Fruit fly (Drosophila melanogaster) whole organism, embryonic: Measurements from ENCODE around the gene CG5758.

ENCODE experiments used
- Antp ChIP-seq: fragments of 200-800 bp; sonication (Bioruptor generic); optimal IDR thresholded peaks from 3 replicates; lab custom pipeline; 2016; ENCODE audit warnings: missing biosample characterization, missing genetic modification characterization
- Awh ChIP-seq: fragments of 200-800 bp; sonication (Bioruptor generic); IDR thresholded peaks from 2 replicates; pipeline ENCODE4, ENCODE4 v1.3.6; 2022; ENCODE audit warnings: missing biosample characterization, missing genetic modification characterization
- C15 ChIP-seq: fragments of 200-800 bp; sonication (Bioruptor generic); IDR thresholded peaks from 3 replicates; pipeline ENCODE4 v1.3.6; 2022; ENCODE audit warnings: missing biosample characterization, missing genetic modification characterization
- CG10462 ChIP-seq: fragments of 200-800 bp; sonication (Bioruptor generic); optimal IDR thresholded peaks from 2 replicates; lab custom pipeline; 2016; ENCODE audit warnings: missing biosample characterization, missing genetic modification characterization
- CG11504 ChIP-seq: fragments of 200-800 bp; sonication (Bioruptor generic); optimal IDR thresholded peaks from 3 replicates; lab custom pipeline; 2019; ENCODE audit warnings: missing biosample characterization, mild to moderate bottlenecking, missing genetic modification characterization, moderate library complexity
- CG13287 ChIP-seq: fragments of 200-800 bp; sonication (Bioruptor generic); IDR thresholded peaks from 2 replicates; pipeline ENCODE4 v1.3.6; 2022; ENCODE audit warnings: missing biosample characterization, missing genetic modification characterization; ENCODE audit not compliant: partially characterized antibody
- CG13296 ChIP-seq: fragments of 200-800 bp; sonication (Bioruptor generic); optimal IDR thresholded peaks from 3 replicates; lab custom pipeline; 2018; ENCODE audit warnings: missing biosample characterization, mild to moderate bottlenecking, missing genetic modification characterization
- CG14965 ChIP-seq: fragments of 200-800 bp; sonication (Bioruptor generic); optimal IDR thresholded peaks from 2 replicates; lab custom pipeline; 2016; ENCODE audit warnings: missing biosample characterization, missing genetic modification characterization, borderline replicate concordance
- CG15011 ChIP-seq: fragments of 200-800 bp; sonication (Bioruptor generic); optimal IDR thresholded peaks from 3 replicates; lab custom pipeline; 2018; ENCODE audit warnings: missing biosample characterization, mild to moderate bottlenecking, missing genetic modification characterization
- CG15514 ChIP-seq: fragments of 200-800 bp; sonication (Bioruptor generic); optimal IDR thresholded peaks from 3 replicates; lab custom pipeline; 2017; ENCODE audit warnings: missing biosample characterization, missing genetic modification characterization, mild to moderate bottlenecking, moderate library complexity, missing genetic modification reagents
- CG1602 ChIP-seq: fragments of 200-800 bp; sonication (Bioruptor generic); optimal IDR thresholded peaks from 3 replicates; lab custom pipeline; 2016; ENCODE audit warnings: missing biosample characterization, missing genetic modification characterization
- CG1792 ChIP-seq: fragments of 200-800 bp; sonication (Bioruptor generic); optimal IDR thresholded peaks from 2 replicates; lab custom pipeline; 2016; ENCODE audit warnings: missing biosample characterization, missing genetic modification characterization
- CG18476 ChIP-seq: fragments of 200-800 bp; sonication (Bioruptor generic); optimal IDR thresholded peaks from 2 replicates; lab custom pipeline; 2016; ENCODE audit warnings: missing biosample characterization, mild to moderate bottlenecking, missing genetic modification characterization
- CG3995 ChIP-seq: fragments of 200-800 bp; sonication (Bioruptor generic); optimal IDR thresholded peaks from 3 replicates; lab custom pipeline; 2016; ENCODE audit warnings: missing biosample characterization, missing genetic modification characterization
- CG5180 ChIP-seq: fragments of 200-800 bp; sonication (Bioruptor generic); optimal IDR thresholded peaks from 3 replicates; lab custom pipeline; 2017; ENCODE audit warnings: missing biosample characterization, missing genetic modification characterization, mild to moderate bottlenecking, moderate library complexity, missing genetic modification reagents
- CG7357 ChIP-seq: fragments of 200-800 bp; sonication (Bioruptor generic); IDR thresholded peaks from 3 replicates; pipeline ENCODE4 v1.3.6; 2022; ENCODE audit warnings: missing biosample characterization, missing genetic modification characterization
- CG7786 ChIP-seq: fragments of 200-800 bp; sonication (Bioruptor generic); optimal IDR thresholded peaks from 2 replicates; lab custom pipeline; 2016; ENCODE audit warnings: missing biosample characterization, missing genetic modification characterization
- CG8478 ChIP-seq: fragments of >200 bp; optimal IDR thresholded peaks from 2 replicates; lab custom pipeline; 2018
- CG9609 ChIP-seq: fragments of 200-800 bp; sonication (Bioruptor generic); optimal IDR thresholded peaks from 3 replicates; lab custom pipeline; 2016; ENCODE audit warnings: missing biosample characterization, missing genetic modification characterization
- CG9727 ChIP-seq: fragments of 200-800 bp; sonication (Bioruptor generic); optimal IDR thresholded peaks from 3 replicates; lab custom pipeline; 2017; ENCODE audit warnings: missing biosample characterization, mild to moderate bottlenecking, missing genetic modification characterization
- Doc2 ChIP-seq: fragments of 200-800 bp; sonication (Bioruptor generic); IDR thresholded peaks from 2 replicates; pipeline ENCODE4 v1.3.6; 2022; ENCODE audit warnings: missing biosample characterization, missing genetic modification characterization
- Eip74EF ChIP-seq, 2 experiments: fragments of 200-800 bp in 1 of 2; fragments of >200 bp in 1 of 2; sonication (Bioruptor generic) in 1 of 2; optimal IDR thresholded peaks; 2 replicates each; lab custom pipeline; 2017 to 2019; ENCODE audit warnings: missing biosample characterization in 2 of 2, missing genetic modification characterization in 2 of 2, mild to moderate bottlenecking in 1 of 2, moderate library complexity in 1 of 2
- Fer2 ChIP-seq: fragments of 200-800 bp; sonication (Bioruptor generic); optimal IDR thresholded peaks from 2 replicates; lab custom pipeline; 2018; ENCODE audit warnings: missing biosample characterization, mild to moderate bottlenecking, missing genetic modification characterization, moderate library complexity
- Fer3 ChIP-seq: fragments of 200-800 bp; sonication (Bioruptor generic); optimal IDR thresholded peaks from 2 replicates; lab custom pipeline; 2018; ENCODE audit warnings: missing biosample characterization, mild to moderate bottlenecking, missing genetic modification characterization, moderate library complexity
- Hr3 ChIP-seq: fragments of 200-800 bp; sonication (Bioruptor generic); optimal IDR thresholded peaks from 3 replicates; lab custom pipeline; 2016; ENCODE audit warnings: missing biosample characterization, missing genetic modification characterization
- Pdp1 ChIP-seq, 2 experiments: fragments of 200-800 bp; sonication (Bioruptor generic); optimal IDR thresholded peaks; 3 replicates each; lab custom pipeline; 2016; ENCODE audit warnings: missing biosample characterization in 2 of 2, missing genetic modification characterization in 2 of 2, mild to moderate bottlenecking in 1 of 2, moderate library complexity in 1 of 2
- Sox102F ChIP-seq: fragments of 200-800 bp; sonication (Bioruptor generic); optimal IDR thresholded peaks from 2 replicates; lab custom pipeline; 2018; ENCODE audit warnings: missing biosample characterization, mild to moderate bottlenecking, missing genetic modification characterization, moderate library complexity
- Usf ChIP-seq: fragments of 200-800 bp; sonication (Bioruptor generic); optimal IDR thresholded peaks from 2 replicates; lab custom pipeline; 2017; ENCODE audit warnings: missing genotype, missing biosample characterization, missing genetic modification characterization
- al ChIP-seq: fragments of 200-800 bp; sonication (Bioruptor generic); IDR thresholded peaks from 2 replicates; pipeline ENCODE4 v1.3.6; 2022; ENCODE audit warnings: missing biosample characterization, missing genetic modification characterization
- aop ChIP-seq: fragments of 200-800 bp; sonication (Bioruptor generic); IDR thresholded peaks from 2 replicates; pipeline ENCODE4 v1.3.6; 2022; ENCODE audit warnings: missing biosample characterization, missing genetic modification characterization
- bbx ChIP-seq: fragments of 200-800 bp; sonication (Bioruptor generic); IDR thresholded peaks from 2 replicates; pipeline ENCODE4 v1.3.6; 2022; ENCODE audit warnings: missing biosample characterization, missing genetic modification characterization; ENCODE audit not compliant: partially characterized antibody
- cas ChIP-seq: fragments of 200-800 bp; sonication (Bioruptor generic); IDR thresholded peaks from 2 replicates; pipeline ENCODE4 v1.3.6; 2022; ENCODE audit warnings: missing biosample characterization, missing genetic modification characterization
- cg ChIP-seq: fragments of 200-800 bp; sonication (Bioruptor generic); optimal IDR thresholded peaks from 3 replicates; lab custom pipeline; 2019; ENCODE audit warnings: missing biosample characterization, mild to moderate bottlenecking, missing genetic modification characterization, moderate library complexity
- chm ChIP-seq: fragments of 200-800 bp; sonication (Bioruptor generic); IDR thresholded peaks from 2 replicates; pipeline ENCODE4 v1.3.6; 2022; ENCODE audit warnings: missing biosample characterization, missing genetic modification characterization
- gcm2 ChIP-seq: fragments of 200-800 bp; sonication (Bioruptor generic); optimal IDR thresholded peaks from 2 replicates; lab custom pipeline; 2016; ENCODE audit warnings: missing biosample characterization, missing genetic modification characterization
- hb ChIP-seq: fragments of 200-800 bp; sonication (Bioruptor generic); IDR thresholded peaks from 3 replicates; pipeline ENCODE4 v1.3.6; 2022; ENCODE audit warnings: missing biosample characterization, missing genetic modification characterization; ENCODE audit not compliant: partially characterized antibody
- hkb ChIP-seq, 2 experiments: fragments of 200-800 bp in 1 of 2; fragments of >200 bp in 1 of 2; sonication (Bioruptor generic) in 1 of 2; IDR thresholded peaks in 1 of 2; optimal IDR thresholded peaks in 1 of 2; 2 replicates each; pipeline versions ENCODE4 v1.3.6 to Lab custom; 2017 to 2022; ENCODE audit warnings: missing biosample characterization in 1 of 2, missing genetic modification characterization in 1 of 2
- insv ChIP-seq, 2 experiments: fragments of 200-800 bp; sonication (Bioruptor generic); optimal IDR thresholded peaks; 3 replicates each; lab custom pipeline; 2016 to 2018; ENCODE audit warnings: missing biosample characterization in 2 of 2, missing genetic modification characterization in 2 of 2
- kni ChIP-seq: fragments of 200-800 bp; sonication (Bioruptor generic); optimal IDR thresholded peaks from 3 replicates; lab custom pipeline; 2017; ENCODE audit warnings: mild to moderate bottlenecking, missing biosample characterization, missing genetic modification reagents, missing genetic modification characterization
- lilli ChIP-seq: fragments of 200-800 bp; sonication (Bioruptor generic); optimal IDR thresholded peaks from 3 replicates; lab custom pipeline; 2016; ENCODE audit warnings: missing biosample characterization, missing genetic modification characterization
- mld ChIP-seq: fragments of 200-800 bp; sonication (Bioruptor generic); IDR thresholded peaks from 3 replicates; pipeline ENCODE4 v1.3.6; 2022; ENCODE audit warnings: missing biosample characterization, missing genetic modification characterization; ENCODE audit not compliant: partially characterized antibody
- onecut ChIP-seq: fragments of 200-800 bp; sonication (Bioruptor generic); IDR thresholded peaks from 2 replicates; pipeline ENCODE4 v1.3.6; 2022; ENCODE audit warnings: missing biosample characterization, missing genetic modification characterization
- otp ChIP-seq: fragments of 200-800 bp; sonication (Bioruptor generic); IDR thresholded peaks from 3 replicates; pipeline ENCODE4, ENCODE4 v1.3.6; 2022; ENCODE audit warnings: missing biosample characterization, missing genetic modification characterization
- pb ChIP-seq: fragments of 200-800 bp; sonication (Bioruptor generic); optimal IDR thresholded peaks from 3 replicates; lab custom pipeline; 2016; ENCODE audit warnings: missing biosample characterization, missing genetic modification characterization
- run ChIP-seq: fragments of 200-800 bp; sonication (Bioruptor generic); optimal IDR thresholded peaks from 3 replicates; lab custom pipeline; 2018; ENCODE audit warnings: missing biosample characterization, mild to moderate bottlenecking, missing genetic modification characterization
- sc ChIP-seq, 3 experiments: fragments of >200 bp in 2 of 3; fragments of 200-800 bp in 1 of 3; sonication (Bioruptor generic) in 1 of 3; optimal IDR thresholded peaks; 2 replicates in 2 of 3; 3 replicates in 1 of 3; lab custom pipeline; 2017; ENCODE audit warnings: mild to moderate bottlenecking in 1 of 3, missing biosample characterization in 1 of 3, missing genetic modification characterization in 1 of 3, missing genetic modification reagents in 1 of 3
- sima ChIP-seq: fragments of 200-800 bp; sonication (Bioruptor generic); optimal IDR thresholded peaks from 2 replicates; lab custom pipeline; 2016; ENCODE audit warnings: missing biosample characterization, missing genetic modification characterization
- vvl ChIP-seq: fragments of 200-800 bp; sonication (Bioruptor generic); IDR thresholded peaks from 2 replicates; pipeline ENCODE4 v1.3.6; 2022; ENCODE audit warnings: missing biosample characterization, missing genetic modification characterization
- zfh1 ChIP-seq: fragments of 200-800 bp; sonication (Bioruptor generic); IDR thresholded peaks from 3 replicates; pipeline ENCODE4 v1.3.6; 2022; ENCODE audit warnings: missing biosample characterization, missing genetic modification characterization

CG5758 gene

DNA sequence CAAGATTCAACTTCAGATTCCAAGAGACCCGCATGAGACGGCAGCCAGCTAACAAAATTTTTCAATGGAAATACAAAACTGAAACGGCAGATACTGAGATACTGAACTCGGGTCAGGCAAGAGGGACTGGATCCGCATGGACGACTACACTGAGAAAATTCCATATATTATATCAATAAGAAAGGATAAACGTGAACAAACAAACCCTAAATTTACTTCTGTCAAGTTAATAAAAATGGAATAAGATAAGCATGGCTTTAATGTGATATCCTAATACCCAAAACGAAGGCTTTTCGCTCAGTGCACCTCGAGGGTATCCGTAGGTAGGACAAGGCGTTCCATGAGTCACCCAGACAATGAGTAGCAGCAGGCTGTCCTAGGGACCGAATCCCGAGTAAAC is 25.5 kb downstream of the CG5758 start (continued):
- TF ChIP-seq sc (optimal IDR thresholded peaks at IDR 0.05; lab: Kevin White, UChicago) = no peak
- TF ChIP-seq sc (GFP tag; optimal IDR thresholded peaks at IDR 0.05; lab: Kevin White, UChicago) = peak; percentile 70
- no peak for TF ChIP-seq cg
- peak; percentile 74 for TF ChIP-seq CG14965 (GFP tag; lab: Kevin White, UChicago)
- peak; percentile 75 for TF ChIP-seq CG7357
- peak; percentile 50 for TF ChIP-seq gcm2 (GFP tag; lab: Kevin White, UChicago)
- TF ChIP-seq otp (GFP tag; lab: Robert Waterston, UW) = peak; percentile 93
- no peak for TF ChIP-seq CG3995 (GFP tag; lab: Kevin White, UChicago)
- no peak for TF ChIP-seq hkb (optimal IDR thresholded peaks at IDR 0.05; lab: Kevin White, UChicago)
- TF ChIP-seq hkb (GFP tag; IDR thresholded peaks at IDR 0.05; lab: Robert Waterston, UW) = peak; percentile 75
- no peak for TF ChIP-seq bbx (GFP tag; lab: Robert Waterston, UW)
- TF ChIP-seq insv (GFP tag; optimal IDR thresholded peaks at IDR 0.05; lab: Kevin White, UChicago) = no peak
- TF ChIP-seq Fer3 (tag; lab: Kevin White, UChicago) = peak; percentile 67
- TF ChIP-seq vvl (GFP tag; lab: Robert Waterston, UW) = peak; percentile 89
- peak; percentile 52; the same call in 1 of the 2 replicates for TF ChIP-seq aop (GFP tag; lab: Robert Waterston, UW)
- TF ChIP-seq CG9609 (GFP tag; lab: Kevin White, UChicago) = peak; percentile 87
- peak; percentile 3 for TF ChIP-seq CG13296
- peak; percentile 73 for TF ChIP-seq Awh (GFP tag; lab: Robert Waterston, UW)
- TF ChIP-seq CG11504 (tag; lab: Kevin White, UChicago) = peak; percentile 84
- TF ChIP-seq Fer2 (tag; lab: Kevin White, UChicago) = peak; percentile 30
- TF ChIP-seq al (GFP tag; lab: Robert Waterston, UW) = peak; percentile 23; the same call in 1 of the 2 replicates
- TF ChIP-seq sima = peak; percentile 23
- TF ChIP-seq Sox102F (GFP tag; lab: Kevin White, UChicago) = peak; percentile 78
- TF ChIP-seq cas (GFP tag; lab: Robert Waterston, UW) = 0 out of 2 replicates have a peak, but pooled peaks have one; percentile 30
- peak in 1 of 2 experiments; percentile 49 for TF ChIP-seq Eip74EF (GFP tag; optimal IDR thresholded peaks at IDR 0.05; lab: Kevin White, UChicago)
- no peak for TF ChIP-seq run (tag; lab: Kevin White, UChicago)
- no peak for TF ChIP-seq hb
- peak; percentile 49; the same call in 1 of the 3 replicates for TF ChIP-seq C15 (GFP tag; lab: Robert Waterston, UW)
- TF ChIP-seq Hr3 (GFP tag; lab: Kevin White, UChicago) = peak; percentile 81
- TF ChIP-seq CG8478 (lab: Kevin White, UChicago) = no peak
- peak; percentile 91 for TF ChIP-seq CG7786 (GFP tag; lab: Kevin White, UChicago)
- TF ChIP-seq CG1792 (GFP tag; lab: Kevin White, UChicago) = peak; percentile 64
- TF ChIP-seq pb (GFP tag; lab: Kevin White, UChicago) = peak; percentile 54
- peak; percentile 16 for TF ChIP-seq CG5180 (GFP tag; lab: Kevin White, UChicago)
- TF ChIP-seq CG1602 (GFP tag; lab: Kevin White, UChicago) = peak; percentile 89
- TF ChIP-seq CG15011 (GFP tag; lab: Kevin White, UChicago) = peak; percentile 68
- peak; percentile 96 for TF ChIP-seq zfh1 (GFP tag; lab: Robert Waterston, UW)
- no peak for TF ChIP-seq kni
- peak; percentile 84 for TF ChIP-seq Antp (GFP tag; lab: Kevin White, UChicago)
- TF ChIP-seq CG13287 (GFP tag; lab: Robert Waterston, UW) = no peak
- peak; percentile 80 for TF ChIP-seq onecut (GFP tag; lab: Robert Waterston, UW)
- TF ChIP-seq CG9727 (GFP tag; lab: Kevin White, UChicago) = peak; percentile 98
- TF ChIP-seq lilli = peak; percentile 88
- TF ChIP-seq Usf (GFP tag; lab: Kevin White, UChicago) = peak; percentile 89
- no peak for TF ChIP-seq Doc2 (GFP tag; lab: Robert Waterston, UW)
- TF ChIP-seq mld (GFP tag; lab: Robert Waterston, UW) = no peak
- peak; percentile 86 for TF ChIP-seq CG10462 (GFP tag; lab: Kevin White, UChicago)
- TF ChIP-seq chm (GFP tag; lab: Robert Waterston, UW) = peak; percentile 90
- TF ChIP-seq CG18476 (GFP tag; lab: Kevin White, UChicago) = peak; percentile 78
- TF ChIP-seq Pdp1 (GFP tag; optimal IDR thresholded peaks at IDR 0.05; lab: Kevin White, UChicago) = peak; percentile 84 to 86
- TF ChIP-seq CG15514 = peak; percentile 52
